Fruit fly (Drosophila melanogaster): ENCODE data around the gene Obp99a.

Gene Obp99a

dm6 chr3R:29718363-29718762 lies 46.9 kb downstream of the Obp99a start, which contains the start of gene CG15506:
Gene CG15506 (plus strand): TSS chr3R:29718663.
- no peak for TF ChIP-seq CG17801 (GFP tag; optimal IDR thresholded peaks at IDR 0.05; ENCODE audit: partially characterized antibody)
